Fruit fly (Drosophila melanogaster) whole organism: ENCODE results near the gene Best1.

Source experiments
- Dll ChIP-seq: fragments of >200 bp; optimal IDR thresholded peaks from 2 replicates; lab custom pipeline; 2017
- psq ChIP-seq: fragments of >200 bp; optimal IDR thresholded peaks from 2 replicates; lab custom pipeline; 2017

dm6 chr3R:10113746-10114145 lies 56.5 kb downstream of the Best1 start:
- TF ChIP-seq psq (lab: Kevin White, UChicago) = no peak
- no peak for TF ChIP-seq Dll
